Fruit fly (Drosophila melanogaster) whole organism: ENCODE measurements around the gene FBXO11.

Source experiments
- CG8478 ChIP-seq: fragments of >200 bp; optimal IDR thresholded peaks from 2 replicates; lab custom pipeline; 2018; ENCODE audit warnings: inconsistent platforms
- psq ChIP-seq: fragments of >200 bp; optimal IDR thresholded peaks from 2 replicates; lab custom pipeline; 2017

dm6 chr3R:9754487-9754886 is 54.7 kb downstream of the FBXO11 start, which contains the start of gene Tti1:
- no peak for TF ChIP-seq CG8478
- TF ChIP-seq psq (lab: Kevin White, UChicago): no peak
